Fruit fly (Drosophila melanogaster): ENCODE measurements around the gene CarT.

CarT gene

DNA sequence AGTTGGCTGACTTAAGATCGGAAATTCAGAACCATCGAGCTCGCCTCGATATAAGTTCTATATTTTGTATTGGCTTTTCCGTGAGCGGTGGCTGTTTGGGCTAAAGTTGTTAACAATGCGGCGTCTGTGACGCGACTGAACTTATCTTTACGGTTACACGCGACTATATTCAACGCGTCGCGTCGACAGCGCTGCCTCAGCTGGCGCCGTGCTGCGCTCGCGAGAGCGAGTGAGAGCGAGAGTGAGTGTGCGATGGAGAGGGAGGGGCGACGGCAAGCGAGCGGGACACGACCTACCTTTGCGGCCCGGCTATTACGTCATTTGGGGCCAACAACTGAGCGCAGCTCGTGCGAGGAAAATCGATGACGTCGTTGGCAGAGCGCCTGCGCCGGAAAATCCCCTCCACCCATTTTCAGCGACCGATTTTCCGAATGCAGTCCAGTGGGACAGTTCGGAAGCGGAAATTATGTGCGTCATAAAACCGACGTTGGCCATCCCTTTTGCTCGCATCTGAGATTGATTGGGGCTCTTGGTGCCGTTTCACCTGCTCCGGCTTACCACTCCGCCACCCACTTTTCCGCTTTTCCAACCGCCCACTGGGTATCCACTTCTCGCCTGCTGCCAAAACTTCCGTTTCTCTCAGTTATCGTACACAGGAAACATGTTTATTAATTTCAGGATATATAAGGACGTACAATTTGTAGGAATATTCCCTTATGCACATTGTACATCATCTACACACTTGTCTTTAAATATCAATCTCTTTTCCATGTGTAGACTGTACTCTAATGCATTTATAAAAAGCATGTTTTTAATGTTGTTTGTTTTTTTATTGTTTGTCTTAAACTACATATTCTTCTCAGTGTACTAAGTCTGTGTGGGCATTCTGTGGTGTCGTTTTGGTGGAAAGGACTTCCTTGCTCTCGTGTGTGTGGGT is 15.3 kb downstream of the CarT start, which contains the start of gene Hr38 (continued):
- peak; percentile 52 for TF ChIP-seq CG1647 (GFP tag; optimal IDR thresholded peaks at IDR 0.05)
- TF ChIP-seq CG3726 (GFP tag; IDR thresholded peaks at IDR 0.05) = 0 out of 3 replicates have a peak, but pooled peaks have one; percentile 43
- TF ChIP-seq zfh2 (GFP tag; optimal IDR thresholded peaks at IDR 0.05) = peak; percentile 22
- TF ChIP-seq bcd (GFP tag; optimal IDR thresholded peaks at IDR 0.05) = peak; percentile 47
- TF ChIP-seq nmo (GFP tag; optimal IDR thresholded peaks at IDR 0.05) = peak; percentile 4
- peak; percentile 44 for TF ChIP-seq CoRest (tag; optimal IDR thresholded peaks at IDR 0.05)
- TF ChIP-seq pan (optimal IDR thresholded peaks at IDR 0.05) = no peak
- TF ChIP-seq pan (GFP tag; optimal IDR thresholded peaks at IDR 0.05 in 1 of 2, IDR thresholded peaks at IDR 0.05 in 1 of 2) = no peak
- peak; percentile 66; the same call in 2 of the 3 replicates for TF ChIP-seq CG34224 (GFP tag; IDR thresholded peaks at IDR 0.05; ENCODE audit: partially characterized antibody)

- TF ChIP-seq Doc2 (GFP tag; IDR thresholded peaks at IDR 0.05) = no peak
- peak; percentile 78 for TF ChIP-seq CG13894 (tag; optimal IDR thresholded peaks at IDR 0.05)
- TF ChIP-seq Dfd (GFP tag; optimal IDR thresholded peaks at IDR 0.05) = no peak
- TF ChIP-seq emc (GFP tag; optimal IDR thresholded peaks at IDR 0.05) = no peak
- no peak for TF ChIP-seq ac (GFP tag; optimal IDR thresholded peaks at IDR 0.05)
- TF ChIP-seq Deaf1 (tag; optimal IDR thresholded peaks at IDR 0.05) = peak; percentile 53
- no peak for TF ChIP-seq inv (GFP tag; IDR thresholded peaks at IDR 0.05; ENCODE audit: partially characterized antibody)
- TF ChIP-seq CG2116 (GFP tag; optimal IDR thresholded peaks at IDR 0.05) = no peak
- TF ChIP-seq CG12659 (GFP tag; optimal IDR thresholded peaks at IDR 0.05) = no peak
- TF ChIP-seq Hey (tag; optimal IDR thresholded peaks at IDR 0.05) = no peak
- no peak for TF ChIP-seq CG1529 (GFP tag; optimal IDR thresholded peaks at IDR 0.05)
- no peak for TF ChIP-seq otp (GFP tag; IDR thresholded peaks at IDR 0.05)
- TF ChIP-seq Poxn (GFP tag; IDR thresholded peaks at IDR 0.05) = no peak
- no peak for TF ChIP-seq Opbp (GFP tag; IDR thresholded peaks at IDR 0.05; ENCODE audit: partially characterized antibody)
- TF ChIP-seq ato (GFP tag; IDR thresholded peaks at IDR 0.05; ENCODE audit: partially characterized antibody) = no peak
- TF ChIP-seq CG10366 (GFP tag; IDR thresholded peaks at IDR 0.05) = no peak
- TF ChIP-seq ssp (GFP tag; IDR thresholded peaks at IDR 0.05) = no peak
- no peak for TF ChIP-seq hkb (optimal IDR thresholded peaks at IDR 0.05)
- no peak for TF ChIP-seq hkb (GFP tag; IDR thresholded peaks at IDR 0.05)
- TF ChIP-seq Atf-2 (GFP tag; optimal IDR thresholded peaks at IDR 0.05) = no peak
- TF ChIP-seq CG9797 (GFP tag; optimal IDR thresholded peaks at IDR 0.05) = no peak
- TF ChIP-seq Trl (optimal IDR thresholded peaks at IDR 0.05) = peak; percentile 69 to 83
- TF ChIP-seq Trl (GFP tag; optimal IDR thresholded peaks at IDR 0.05) = no peak
- no peak for TF ChIP-seq yki (optimal IDR thresholded peaks at IDR 0.05)
- TF ChIP-seq Drgx (GFP tag; IDR thresholded peaks at IDR 0.05) = no peak
- TF ChIP-seq Doc3 (GFP tag; IDR thresholded peaks at IDR 0.05; ENCODE audit: partially characterized antibody) = no peak
- TF ChIP-seq Adf1 (GFP tag; IDR thresholded peaks at IDR 0.05) = peak; percentile 27; the same call in 1 of the 2 replicates
- no peak for TF ChIP-seq CG32532 (GFP tag; IDR thresholded peaks at IDR 0.05)
- no peak for TF ChIP-seq C15 (GFP tag; IDR thresholded peaks at IDR 0.05)
- no peak for TF ChIP-seq CG6765 (GFP tag; optimal IDR thresholded peaks at IDR 0.05)
- no peak for TF ChIP-seq CG17385 (GFP tag; optimal IDR thresholded peaks at IDR 0.05)
- TF ChIP-seq cas (GFP tag; IDR thresholded peaks at IDR 0.05) = no peak
- TF ChIP-seq CG31388 (GFP tag; optimal IDR thresholded peaks at IDR 0.05) = no peak
- no peak for TF ChIP-seq Elba2 (GFP tag; optimal IDR thresholded peaks at IDR 0.05)
- TF ChIP-seq ab (GFP tag; optimal IDR thresholded peaks at IDR 0.05) = no peak
- TF ChIP-seq chn (GFP tag; optimal IDR thresholded peaks at IDR 0.05) = no peak
- peak in 1 of 2 experiments; percentile 54 for TF ChIP-seq Pdp1 (GFP tag; optimal IDR thresholded peaks at IDR 0.05)
- TF ChIP-seq knrl (GFP tag; IDR thresholded peaks at IDR 0.05; ENCODE audit: partially characterized antibody) = no peak
- peak; percentile 36; the same call in 1 of the 2 replicates for TF ChIP-seq crol (GFP tag; IDR thresholded peaks at IDR 0.05)
- TF ChIP-seq zen2 (GFP tag; IDR thresholded peaks at IDR 0.05; ENCODE audit: partially characterized antibody) = 0 out of 3 replicates have a peak, but pooled peaks have one; percentile 5
Measured at dm6 chr2L:20705869-20706368, 24.2 kb downstream of the CarT start.
